Fruit fly (Drosophila melanogaster) whole organism, larva: ENCODE measurements around the gene pck.

Source experiments
- noc ChIP-seq: fragments of 200-800 bp; sonication (Bioruptor generic); optimal IDR thresholded peaks from 3 replicates; lab custom pipeline; 2019; ENCODE audit warnings: missing biosample characterization, mild to moderate bottlenecking, missing genetic modification characterization, moderate library complexity

Gene pck

dm6 chrX:1480426-1480825 lies 10.0 kb downstream of the pck start:
- TF ChIP-seq noc = no peak

dm6 chrX:1482840-1483518 lies 12.5 kb downstream of the pck start, which contains the start of the genes sta and inc:
Gene sta, minus strand, starts transcription at chrX:1483413.
Gene inc, plus strand, starts transcription at chrX:1483479.
- peak; percentile 59 for TF ChIP-seq noc

dm6 chrX:1507751-1508150 lies 37.3 kb downstream of the pck start, which contains the start of gene Nmdar2:
Gene Nmdar2, minus strand, starts transcription at chrX:1507809.
- TF ChIP-seq noc = no peak

dm6 chrX:1508241-1508823 lies 37.9 kb downstream of the pck start:
- TF ChIP-seq noc = no peak

dm6 chrX:1512753-1513226 lies 42.3 kb downstream of the pck start, which contains the start of gene CG14795:
Gene CG14795, minus strand, starts transcription at chrX:1512803.
- TF ChIP-seq noc = no peak

- no peak for TF ChIP-seq noc
Measured at dm6 chrX:1513865-1514264, 43.4 kb downstream of the pck start.

- no peak for TF ChIP-seq noc
Measured at dm6 chrX:1517618-1518017, 47.2 kb downstream of the pck start.
